Worm (Caenorhabditis elegans) whole organism, L4 larva: ENCODE measurements around the gene F59D12.5.

Experiments
- F10B5.3 ChIP-seq: sonication (generic microtip); optimal IDR thresholded peaks from 2 replicates; lab custom pipeline; 2016; ENCODE audit warnings: mild to moderate bottlenecking, missing genetic modification characterization, missing compliant biosample characterization
- F37D6.2 ChIP-seq: sonication (generic microtip); optimal IDR thresholded peaks from 2 replicates; lab custom pipeline; 2016; ENCODE audit warnings: mild to moderate bottlenecking, missing genetic modification characterization, missing compliant biosample characterization
- F44E2.7 ChIP-seq: fragments of 200-800 bp; sonication (Bioruptor generic); IDR thresholded peaks from 2 replicates; pipeline ENCODE4 v2.1.2; 2022; ENCODE audit warnings: missing genetic modification characterization, missing compliant biosample characterization
- T20F7.1 ChIP-seq: fragments of 200-800 bp; sonication (Bioruptor generic); optimal IDR thresholded peaks from 2 replicates; lab custom pipeline; 2018; ENCODE audit warnings: mild to moderate bottlenecking, missing genetic modification characterization, missing compliant biosample characterization
- T26A8.4 ChIP-seq: fragments of 200-800 bp; sonication (Bioruptor generic); IDR thresholded peaks from 2 replicates; pipeline ENCODE4 v1.3.6; 2022; ENCODE audit warnings: missing genetic modification characterization, missing compliant biosample characterization
- ZK337.2 ChIP-seq: fragments of 200-800 bp; sonication (Bioruptor generic); IDR thresholded peaks from 2 replicates; pipeline ENCODE4 v1.3.6; 2022; ENCODE audit warnings: missing genetic modification reagents, missing genetic modification characterization, missing compliant biosample characterization
- aha-1 ChIP-seq: fragments of 150-350 bp; peaks from one replicate; lab custom pipeline; 2014; ENCODE audit warnings: missing biosample characterization, missing genetic modification characterization
- ceh-20 ChIP-seq: fragments of 200-800 bp; sonication (Bioruptor generic); IDR thresholded peaks from 2 replicates; pipeline ENCODE4 v1.3.6; 2022; ENCODE audit warnings: missing genetic modification reagents, missing genetic modification characterization, missing compliant biosample characterization
- ceh-62 ChIP-seq: sonication (generic microtip); optimal IDR thresholded peaks from 2 replicates; lab custom pipeline; 2017; ENCODE audit warnings: missing biosample characterization, missing genetic modification characterization
- cey-2 ChIP-seq: sonication (generic microtip); optimal IDR thresholded peaks from 3 replicates; lab custom pipeline; 2017; ENCODE audit warnings: missing genetic modification characterization, mild to moderate bottlenecking, missing compliant biosample characterization, antibody characterized with exemption, borderline replicate concordance; ENCODE audit not compliant: insufficient read depth
- daf-12 ChIP-seq: fragments of 150-350 bp; optimal IDR thresholded peaks from 2 replicates; lab custom pipeline; 2014; ENCODE audit warnings: missing biosample characterization, missing genetic modification reagents, missing genetic modification characterization
- daf-16 ChIP-seq, 3 experiments: sonication (generic microtip); optimal IDR thresholded peaks; 2 replicates each; lab custom pipeline; 2016 to 2017; ENCODE audit warnings: missing genetic modification characterization in 3 of 3, missing genetic modification reagents in 3 of 3, mild to moderate bottlenecking in 2 of 3, missing compliant biosample characterization in 2 of 3, missing biosample characterization in 1 of 3, moderate library complexity in 1 of 3
- daf-19 ChIP-seq: fragments of 200-800 bp; sonication (Bioruptor generic); conservative IDR thresholded peaks from 2 replicates; pipeline ENCODE4 v1.3.6; 2022; ENCODE audit warnings: missing genetic modification characterization, missing compliant biosample characterization
- daf-8 ChIP-seq: fragments of 200-800 bp; sonication (Bioruptor generic); IDR thresholded peaks from 2 replicates; pipeline ENCODE4 v1.3.6; 2022; ENCODE audit warnings: missing genetic modification characterization, missing compliant biosample characterization
- dmd-6 ChIP-seq: fragments of 200-800 bp; sonication (Bioruptor generic); IDR thresholded peaks from 2 replicates; pipeline ENCODE4 v1.3.6; 2022; ENCODE audit warnings: missing genetic modification reagents, missing genetic modification characterization, missing compliant biosample characterization
- dpl-1 ChIP-seq: fragments of 150-350 bp; optimal IDR thresholded peaks from 2 replicates; lab custom pipeline; 2014; ENCODE audit warnings: missing biosample characterization, missing genetic modification reagents, missing genetic modification characterization
- fos-1 ChIP-seq: fragments of 150-350 bp; optimal IDR thresholded peaks from 2 replicates; lab custom pipeline; 2014; ENCODE audit warnings: missing biosample characterization, missing genetic modification characterization
- hlh-11 ChIP-seq: fragments of 200-800 bp; sonication (Bioruptor generic); optimal IDR thresholded peaks from 2 replicates; lab custom pipeline; 2018; ENCODE audit warnings: mild to moderate bottlenecking, missing genetic modification characterization, missing compliant biosample characterization
- hmg-1.1 ChIP-seq: fragments of 200-800 bp; sonication (Bioruptor generic); IDR thresholded peaks from 2 replicates; pipeline ENCODE4 v1.3.6; 2022; ENCODE audit warnings: missing genetic modification reagents, missing genetic modification characterization, missing compliant biosample characterization
- lsy-2 ChIP-seq, 2 experiments: fragments of 150-350 bp in 1 of 2; sonication (generic microtip) in 1 of 2; optimal IDR thresholded peaks; 2 replicates each; lab custom pipeline; 2014 to 2017; ENCODE audit warnings: missing biosample characterization in 2 of 2, missing genetic modification characterization in 2 of 2
- madf-9 ChIP-seq: fragments of 200-800 bp; sonication (Bioruptor generic); conservative IDR thresholded peaks from 2 replicates; pipeline ENCODE4 v1.3.6; 2022; ENCODE audit warnings: missing genetic modification reagents, missing genetic modification characterization, missing compliant biosample characterization
- nhr-111 ChIP-seq: fragments of 200-800 bp; sonication (Bioruptor generic); optimal IDR thresholded peaks from 2 replicates; lab custom pipeline; 2018; ENCODE audit warnings: mild to moderate bottlenecking, missing genetic modification characterization, missing compliant biosample characterization
- nhr-25 ChIP-seq: sonication (generic microtip); optimal IDR thresholded peaks from 2 replicates; lab custom pipeline; 2017; ENCODE audit warnings: missing genetic modification characterization, mild to moderate bottlenecking, missing compliant biosample characterization, antibody characterized with exemption, moderate library complexity, borderline replicate concordance; ENCODE audit not compliant: insufficient read depth
- nhr-42 ChIP-seq: fragments of 200-800 bp; sonication (Bioruptor generic); IDR thresholded peaks from 2 replicates; pipeline ENCODE4 v1.3.6; 2022; ENCODE audit warnings: missing genetic modification characterization, missing compliant biosample characterization
- nhr-76 ChIP-seq: fragments of 150-350 bp; optimal IDR thresholded peaks from 2 replicates; lab custom pipeline; 2014; ENCODE audit warnings: missing biosample characterization, missing genetic modification characterization
- rbr-2 ChIP-seq: sonication (generic microtip); optimal IDR thresholded peaks from 2 replicates; lab custom pipeline; 2016; ENCODE audit warnings: missing genotype, missing genetic modification characterization, missing compliant biosample characterization
- snpc-4 ChIP-seq: fragments of 150-350 bp; optimal IDR thresholded peaks from 2 replicates; lab custom pipeline; 2014; ENCODE audit warnings: missing biosample characterization, missing genetic modification characterization
- spr-1 ChIP-seq: sonication (generic microtip); optimal IDR thresholded peaks from 2 replicates; lab custom pipeline; 2016; ENCODE audit warnings: mild to moderate bottlenecking, missing genetic modification characterization, missing compliant biosample characterization
- tag-97 ChIP-seq: fragments of 200-800 bp; sonication (Bioruptor generic); IDR thresholded peaks from 2 replicates; pipeline ENCODE4 v1.3.6; 2022; ENCODE audit warnings: missing genetic modification characterization, missing compliant biosample characterization
- tra-1 ChIP-seq: fragments of 200-800 bp; sonication (Bioruptor generic); IDR thresholded peaks from 2 replicates; pipeline ENCODE4 v1.3.6; 2022; ENCODE audit warnings: missing genetic modification reagents, missing genetic modification characterization, missing compliant biosample characterization
- unc-62 ChIP-seq, 3 experiments: fragments of 150-350 bp in 1 of 3; sonication (generic microtip); optimal IDR thresholded peaks in 2 of 3; peaks in 1 of 3; 1 replicate in 1 of 3; 2 replicates in 2 of 3; lab custom pipeline; 2014 to 2017; ENCODE audit warnings: missing biosample characterization in 3 of 3, missing genetic modification characterization in 3 of 3, missing genetic modification reagents in 3 of 3, missing genotype in 1 of 3
- vab-7 ChIP-seq: fragments of 200-800 bp; sonication (Bioruptor generic); IDR thresholded peaks from 2 replicates; pipeline ENCODE4 v1.3.6; 2022; ENCODE audit warnings: missing genetic modification reagents, missing genetic modification characterization, missing compliant biosample characterization
- zag-1 ChIP-seq: fragments of 150-350 bp; optimal IDR thresholded peaks from 2 replicates; lab custom pipeline; 2014; ENCODE audit warnings: missing biosample characterization, missing genetic modification characterization
- zfp-2 ChIP-seq: sonication (generic microtip); optimal IDR thresholded peaks from 2 replicates; lab custom pipeline; 2016; ENCODE audit warnings: mild to moderate bottlenecking, missing genetic modification characterization, missing compliant biosample characterization
- zfp-3 ChIP-seq: fragments of 200-800 bp; sonication (Bioruptor generic); conservative IDR thresholded peaks from 2 replicates; pipeline ENCODE4 v1.3.6; 2022; ENCODE audit warnings: missing genetic modification reagents, missing genetic modification characterization, missing compliant biosample characterization

F59D12.5 gene

DNA sequence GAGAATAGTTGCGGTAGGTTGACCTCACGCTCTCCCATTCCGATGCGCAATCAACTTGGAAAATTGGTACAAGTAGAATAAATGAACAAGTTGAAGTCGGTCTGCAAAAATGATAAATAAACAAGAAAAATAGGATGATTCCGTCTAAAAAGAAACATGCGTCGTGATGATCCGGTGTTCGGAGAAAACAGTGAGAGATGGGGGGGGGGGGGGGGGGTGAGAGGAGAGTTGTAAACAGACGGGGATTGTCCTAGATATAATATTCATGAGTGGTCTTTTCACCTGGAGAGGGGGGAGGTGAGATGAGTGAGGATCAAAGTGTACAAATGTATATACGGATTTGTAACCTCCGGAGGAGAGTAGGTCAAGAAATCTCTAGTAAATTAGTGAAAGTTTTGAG is 28.5 kb upstream of the F59D12.5 start, which contains the start of gene F59D12.2:
Gene F59D12.2, minus strand, starts transcription at position 101 of the 400 bp plus-strand sequence.
- no peak for TF ChIP-seq zfp-3 (GFP tag; lab: Robert Waterston, UW)
- no peak for TF ChIP-seq rbr-2 (tag; lab: Kevin White, UChicago)
- no peak for TF ChIP-seq daf-12 (tag; lab: Kevin White, UChicago)
- TF ChIP-seq daf-19 (GFP tag; lab: Robert Waterston, UW): no peak
- TF ChIP-seq T20F7.1: no peak
- TF ChIP-seq zag-1 (tag; lab: Kevin White, UChicago): no peak
- TF ChIP-seq nhr-76: no peak
- no peak for TF ChIP-seq ceh-20
- TF ChIP-seq vab-7 (GFP tag; lab: Robert Waterston, UW): no peak
- no peak for TF ChIP-seq fos-1 (tag; lab: Kevin White, UChicago)
- no peak for TF ChIP-seq nhr-42 (GFP tag; lab: Robert Waterston, UW)
- TF ChIP-seq, all 104 proteins: peak for 0

DNA sequence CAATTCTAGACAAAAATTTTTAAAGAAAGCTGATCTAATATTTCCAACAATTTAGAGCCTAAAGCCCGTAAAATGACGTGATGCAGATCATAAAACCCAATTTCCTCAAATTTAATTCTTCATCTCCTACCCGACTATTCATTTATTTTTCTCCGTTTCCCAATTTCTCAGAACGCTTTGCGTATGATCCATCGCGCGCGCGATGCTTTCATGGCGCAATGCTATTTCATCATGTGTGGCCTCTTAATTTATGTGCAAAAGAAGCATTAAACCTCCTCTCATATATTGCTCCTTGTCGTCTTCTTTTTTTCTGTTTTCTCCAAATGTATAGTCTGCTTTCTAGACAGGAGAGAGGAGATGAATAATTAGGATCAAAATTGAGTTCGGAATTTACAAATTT is 21.5 kb upstream of the F59D12.5 start:
- peak; percentile 62 for TF ChIP-seq aha-1
- TF ChIP-seq daf-8 (GFP tag; lab: Robert Waterston, UW): no peak
- no peak for TF ChIP-seq spr-1 (tag; lab: Kevin White, UChicago)
- TF ChIP-seq, all 104 proteins: peak for 1

DNA sequence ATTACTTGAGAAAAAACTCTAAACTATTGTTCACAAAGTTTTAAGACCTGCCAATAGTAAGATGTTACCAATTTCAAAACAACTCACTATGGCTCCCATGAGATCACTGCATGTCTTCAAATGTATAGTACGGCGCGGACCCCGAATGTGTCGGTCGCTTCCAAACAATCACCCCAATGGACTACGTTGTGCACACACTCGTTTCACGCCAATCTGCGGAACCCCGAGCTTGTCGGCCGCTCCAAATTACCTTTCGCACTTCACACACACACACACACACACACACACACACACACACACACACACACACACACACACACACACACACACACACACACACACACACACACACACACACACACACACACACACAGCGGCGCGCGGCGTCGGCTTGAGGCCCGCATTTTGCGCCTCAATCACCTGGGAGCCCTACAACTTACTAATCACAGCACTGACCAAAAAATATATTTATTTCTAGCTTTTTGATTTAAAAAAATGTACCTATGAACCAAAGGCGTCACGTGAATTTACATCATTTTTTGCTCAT is 21.0 kb upstream of the F59D12.5 start:
- no peak for TF ChIP-seq rbr-2 (tag; lab: Kevin White, UChicago)
- TF ChIP-seq hlh-11: peak; percentile 10

DNA sequence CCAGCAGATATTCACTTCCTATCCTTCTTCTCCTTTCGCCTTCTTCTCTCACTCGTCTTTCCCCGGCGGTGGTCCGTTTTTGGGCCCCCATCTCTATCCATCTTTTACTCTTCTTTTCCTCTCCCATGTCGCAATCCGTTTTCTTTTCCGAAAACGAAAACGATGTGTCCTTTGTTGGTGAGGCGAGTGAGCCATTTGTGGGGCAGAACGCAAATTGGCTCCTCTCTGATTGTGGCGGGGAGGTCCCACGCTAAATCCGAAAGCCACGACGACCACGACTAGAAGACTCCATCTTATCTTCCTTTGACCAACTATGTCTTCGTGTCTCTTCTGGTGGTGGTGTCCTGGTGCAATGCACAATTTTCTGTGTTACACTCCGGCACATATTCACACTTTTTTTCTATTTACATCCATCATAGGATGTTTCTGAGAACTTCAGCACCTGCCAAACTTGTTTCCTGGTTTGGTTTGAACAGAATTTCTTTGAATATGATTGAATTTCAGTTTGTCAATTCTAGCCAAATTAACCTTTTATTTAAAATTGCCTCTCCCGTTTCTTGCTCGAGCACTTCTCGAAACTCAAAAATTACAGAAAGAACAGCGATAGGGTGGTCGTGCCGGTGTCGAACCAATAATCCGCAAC is 19.1 kb upstream of the F59D12.5 start, which contains the start of gene pcdr-1:
Gene pcdr-1, plus strand, starts transcription at position 593 of the 643 bp plus-strand sequence.
- TF ChIP-seq dmd-6 (GFP tag; lab: Robert Waterston, UW) (no peak), cey-2 (no peak), tra-1 (no peak), F37D6.2 (no peak), aha-1 (peak; percentile 78), unc-62 (GFP tag; optimal IDR thresholded peaks at IDR 0.05 in 1 of 2; lab: Kevin White, UChicago) (peak in 1 of 2 experiments; percentile 27), unc-62 (tag; optimal IDR thresholded peaks at IDR 0.05; lab: Kevin White, UChicago) (no peak), madf-9 (GFP tag; lab: Robert Waterston, UW) (no peak), lsy-2 (tag; optimal IDR thresholded peaks at IDR 0.05; lab: Kevin White, UChicago) (no peak), nhr-111 (GFP tag; lab: Kevin White, UChicago) (no peak), T26A8.4 (GFP tag; lab: Robert Waterston, UW) (0 out of 2 replicates have a peak, but pooled peaks have one; percentile 22), snpc-4 (tag; lab: Kevin White, UChicago) (no peak)

DNA sequence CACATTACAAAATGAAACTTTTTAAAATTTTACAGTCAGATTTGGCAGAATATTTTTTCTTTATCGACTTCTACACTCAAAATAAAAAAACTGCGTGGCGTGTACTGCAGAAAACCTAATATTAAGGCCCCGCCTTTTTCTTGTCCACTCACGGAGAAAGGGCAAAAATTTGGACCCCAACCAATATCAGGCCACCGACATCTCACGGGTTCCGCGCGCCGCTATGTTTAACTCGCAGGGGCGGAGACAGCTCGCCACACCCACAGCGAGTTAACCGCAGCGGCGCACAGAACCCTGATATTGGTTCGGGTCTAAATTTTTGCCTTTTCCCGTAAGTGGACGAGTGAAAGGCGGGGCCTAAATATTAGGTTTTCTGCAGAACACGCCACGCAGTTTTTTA is 16.6 kb upstream of the F59D12.5 start:
- TF ChIP-seq daf-16 (GFP tag; optimal IDR thresholded peaks at IDR 0.05; lab: Kevin White, UChicago) (no peak), daf-16 (tag; optimal IDR thresholded peaks at IDR 0.05; lab: Kevin White, UChicago) (no peak), ceh-62 (no peak), F10B5.3 (no peak), tag-97 (no peak), F44E2.7 (GFP tag; lab: Robert Waterston, UW) (no peak), dpl-1 (GFP tag; lab: Kevin White, UChicago) (no peak), daf-8 (GFP tag; lab: Robert Waterston, UW) (no peak), zfp-2 (tag; lab: Kevin White, UChicago) (no peak), hmg-1.1 (GFP tag; lab: Robert Waterston, UW) (no peak), nhr-25 (tag; lab: Kevin White, UChicago) (no peak), ZK337.2 (GFP tag; lab: Robert Waterston, UW) (no peak)
